Fruit fly (Drosophila melanogaster): ENCODE results near the gene nocte.

The nocte gene

DNA sequence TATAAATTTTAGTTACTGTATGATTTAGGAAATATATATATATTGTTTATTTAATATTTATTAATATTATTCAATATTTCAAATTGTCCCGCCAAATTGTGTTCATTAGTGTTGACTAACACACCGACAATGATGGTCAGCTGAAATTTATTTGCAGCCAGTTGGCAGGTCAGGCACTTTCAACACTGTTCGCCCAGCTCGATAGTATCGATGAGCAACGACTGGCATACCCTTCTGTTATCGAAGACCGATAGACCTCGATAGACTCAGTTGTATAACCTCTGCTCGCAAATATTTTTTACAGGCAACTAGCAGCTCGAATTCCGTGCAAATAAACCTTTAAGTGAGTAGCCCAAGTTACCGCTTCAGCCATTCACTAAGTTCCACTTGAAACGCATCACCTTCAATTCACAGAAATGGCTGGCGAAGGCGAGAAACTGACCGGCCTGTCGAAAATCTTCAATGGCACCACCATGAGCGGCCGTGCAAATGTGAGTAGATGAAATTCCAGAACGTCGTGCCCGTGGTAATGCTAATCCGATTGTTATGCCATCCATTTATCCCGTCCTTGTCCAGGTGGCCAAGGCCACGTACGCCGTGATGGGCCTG, 13.9 kb downstream of the nocte start, which contains the start of gene Neb-cGP (continued):
- no peak for TF ChIP-seq fd64A (GFP tag; optimal IDR thresholded peaks at IDR 0.05)
- TF ChIP-seq CG17612 (GFP tag; IDR thresholded peaks at IDR 0.05): peak; percentile 42; the same call in 1 of the 2 replicates
- TF ChIP-seq cwo (GFP tag; optimal IDR thresholded peaks at IDR 0.05): peak; percentile 6
- no peak for TF ChIP-seq lola (GFP tag; optimal IDR thresholded peaks at IDR 0.05)
- TF ChIP-seq H15 (GFP tag; IDR thresholded peaks at IDR 0.05): no peak; the same call in 2 of the 3 replicates
- peak; percentile 90 for TF ChIP-seq Scr (GFP tag; IDR thresholded peaks at IDR 0.05; ENCODE audit: partially characterized antibody)
- no peak for TF ChIP-seq gcm (GFP tag; optimal IDR thresholded peaks at IDR 0.05)
- peak; percentile 93 for TF ChIP-seq sna (GFP tag; IDR thresholded peaks at IDR 0.05; ENCODE audit: partially characterized antibody)
- TF ChIP-seq CG12071 (GFP tag; optimal IDR thresholded peaks at IDR 0.05): peak; percentile 34
- no peak for TF ChIP-seq CG8359 (GFP tag; optimal IDR thresholded peaks at IDR 0.05; ENCODE audit: borderline replicate concordance)
- peak; percentile 31; the same call in 1 of the 3 replicates for TF ChIP-seq Aef1 (GFP tag; IDR thresholded peaks at IDR 0.05)
- peak; percentile 58 for TF ChIP-seq CG11247 (GFP tag; IDR thresholded peaks at IDR 0.05)
- peak; percentile 31 to 40 for TF ChIP-seq chif (GFP tag; optimal IDR thresholded peaks at IDR 0.05)
- peak; percentile 60 for TF ChIP-seq CG1647 (GFP tag; optimal IDR thresholded peaks at IDR 0.05)
- peak; percentile 23 for TF ChIP-seq dmrt99B (tag; optimal IDR thresholded peaks at IDR 0.05)
- no peak for TF ChIP-seq fd96Cb (tag; optimal IDR thresholded peaks at IDR 0.05)
- TF ChIP-seq CG8478 (optimal IDR thresholded peaks at IDR 0.05): no peak
- TF ChIP-seq H2.0 (GFP tag; IDR thresholded peaks at IDR 0.05): 0 out of 2 replicates have a peak, but pooled peaks have one; percentile 17
- peak; percentile 36 for TF ChIP-seq MTF-1 (GFP tag; optimal IDR thresholded peaks at IDR 0.05; ENCODE audit: borderline replicate concordance)
- TF ChIP-seq CG34376 (GFP tag; optimal IDR thresholded peaks at IDR 0.05): peak; percentile 54
- TF ChIP-seq pan (optimal IDR thresholded peaks at IDR 0.05): no peak
- no peak for TF ChIP-seq pan (GFP tag; optimal IDR thresholded peaks at IDR 0.05 in 1 of 2, IDR thresholded peaks at IDR 0.05 in 1 of 2)
- no peak for TF ChIP-seq gcm2 (GFP tag; optimal IDR thresholded peaks at IDR 0.05)
- peak; percentile 18 for TF ChIP-seq exex (tag; optimal IDR thresholded peaks at IDR 0.05)
- TF ChIP-seq HLHmδ (GFP tag; optimal IDR thresholded peaks at IDR 0.05): peak; percentile 50
- no peak for TF ChIP-seq Spps (tag; optimal IDR thresholded peaks at IDR 0.05)
- TF ChIP-seq Side (GFP tag; optimal IDR thresholded peaks at IDR 0.05): peak; percentile 60
- peak; percentile 34; the same call in 1 of the 3 replicates for TF ChIP-seq CG11560 (tag; IDR thresholded peaks at IDR 0.05)
- peak; percentile 61 for TF ChIP-seq Dip3 (GFP tag; optimal IDR thresholded peaks at IDR 0.05)
- TF ChIP-seq NfI (GFP tag; optimal IDR thresholded peaks at IDR 0.05): peak; percentile 71
- peak; percentile 69 for TF ChIP-seq CG10543 (GFP tag; optimal IDR thresholded peaks at IDR 0.05)
- no peak for TF ChIP-seq cad (GFP tag; optimal IDR thresholded peaks at IDR 0.05)
- TF ChIP-seq E2f2 (GFP tag; IDR thresholded peaks at IDR 0.05): peak; percentile 98
- peak; percentile 47; the same call in 2 of the 3 replicates for TF ChIP-seq CG34422 (GFP tag; IDR thresholded peaks at IDR 0.05)
- TF ChIP-seq Bteb2 (GFP tag; optimal IDR thresholded peaks at IDR 0.05): peak; percentile 1
- TF ChIP-seq CkIIα-i1 (GFP tag; IDR thresholded peaks at IDR 0.05): no peak
- TF ChIP-seq trem (tag; optimal IDR thresholded peaks at IDR 0.05): peak; percentile 100
- no peak for TF ChIP-seq CG4404 (GFP tag; IDR thresholded peaks at IDR 0.05)
- no peak for TF ChIP-seq wek (GFP tag; optimal IDR thresholded peaks at IDR 0.05)
- TF ChIP-seq sc (optimal IDR thresholded peaks at IDR 0.05): no peak
- TF ChIP-seq sc (GFP tag; optimal IDR thresholded peaks at IDR 0.05): no peak
- no peak for TF ChIP-seq CG2199 (GFP tag; IDR thresholded peaks at IDR 0.05)
- no peak for TF ChIP-seq Oli (tag; optimal IDR thresholded peaks at IDR 0.05)
- TF ChIP-seq CG9727 (GFP tag; optimal IDR thresholded peaks at IDR 0.05): no peak
- no peak for TF ChIP-seq CG3995 (GFP tag; optimal IDR thresholded peaks at IDR 0.05)
- TF ChIP-seq tx (GFP tag; optimal IDR thresholded peaks at IDR 0.05): peak; percentile 16
- TF ChIP-seq CG16779 (GFP tag; IDR thresholded peaks at IDR 0.05): 0 out of 2 replicates have a peak, but pooled peaks have one; percentile 7
- peak; percentile 93 for TF ChIP-seq CG16813 (GFP tag; IDR thresholded peaks at IDR 0.05; ENCODE audit: partially characterized antibody)
- no peak for TF ChIP-seq tio (GFP tag; optimal IDR thresholded peaks at IDR 0.05)
- no peak for TF ChIP-seq CG10274 (GFP tag; optimal IDR thresholded peaks at IDR 0.05)
